ENCODE assay signal across 2 fruit fly cellular contexts in the genomic region with DNA sequence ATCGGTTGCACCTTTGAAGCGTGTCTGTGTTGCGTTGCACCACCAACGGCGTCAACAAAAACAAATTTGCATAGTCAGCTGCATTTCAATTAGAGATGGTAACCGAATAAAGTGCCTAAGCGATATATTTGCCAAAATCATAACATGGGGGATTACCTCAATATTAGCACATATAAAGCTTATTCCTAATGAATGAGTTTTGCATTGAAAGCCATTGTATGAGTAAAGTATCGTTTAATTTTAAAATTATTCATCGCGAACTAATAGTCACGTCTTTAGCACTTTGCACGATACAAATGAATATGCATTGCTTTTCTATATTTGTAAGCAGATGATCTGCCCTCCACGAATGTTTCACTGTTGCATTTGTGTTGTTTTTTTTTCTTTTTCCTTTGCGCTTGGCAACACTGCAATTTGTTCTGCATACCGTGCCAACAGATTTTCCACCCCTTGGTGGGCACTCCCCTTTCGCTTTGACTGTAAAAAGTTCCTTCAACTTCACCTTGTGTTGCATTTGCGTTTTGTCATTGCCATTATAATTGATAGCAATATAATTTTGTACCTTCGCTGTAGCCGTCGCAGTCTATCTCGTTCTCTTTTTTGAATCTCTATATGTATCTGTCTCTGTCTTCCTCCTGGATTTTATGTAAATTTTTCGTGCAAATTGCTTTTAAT.
TF ChIP-seq lines count a peak whose summit lies in the region.

No protein-coding gene starts in this region.

TF ChIP-seq in whole organism, embryonic, 481 proteins besides CTCF, POLR2A, EP300 and RAD21 (continued from another document):
- no peak for TF ChIP-seq ken (GFP tag; IDR thresholded peaks at IDR 0.05; lab: Robert Waterston, UW)
- TF ChIP-seq CG4282 (GFP tag; optimal IDR thresholded peaks at IDR 0.05; lab: Kevin White, UChicago), result no peak
- TF ChIP-seq bcd (GFP tag; optimal IDR thresholded peaks at IDR 0.05; lab: Kevin White, UChicago), result no peak
- no peak for TF ChIP-seq B-H1 (GFP tag; IDR thresholded peaks at IDR 0.05; lab: Robert Waterston, UW)
- no peak for TF ChIP-seq prd (optimal IDR thresholded peaks at IDR 0.05; lab: Kevin White, UChicago)
- no peak for TF ChIP-seq prd (GFP tag; IDR thresholded peaks at IDR 0.05; lab: Robert Waterston, UW)
- no peak for TF ChIP-seq Xbp1 (GFP tag; optimal IDR thresholded peaks at IDR 0.05; lab: Kevin White, UChicago)
- no peak for TF ChIP-seq row (GFP tag; IDR thresholded peaks at IDR 0.05; lab: Robert Waterston, UW)
- TF ChIP-seq HLH4C (GFP tag; IDR thresholded peaks at IDR 0.05; lab: Robert Waterston, UW; ENCODE audit: partially characterized antibody), result no peak
- no peak for TF ChIP-seq psq (GFP tag; optimal IDR thresholded peaks at IDR 0.05; lab: Kevin White, UChicago)
- TF ChIP-seq CG16813 (GFP tag; IDR thresholded peaks at IDR 0.05; lab: Robert Waterston, UW; ENCODE audit: partially characterized antibody), result no peak
- no peak for TF ChIP-seq CG3281 (GFP tag; optimal IDR thresholded peaks at IDR 0.05; lab: Kevin White, UChicago)
- peak; percentile 9 for TF ChIP-seq stwl (tag; optimal IDR thresholded peaks at IDR 0.05; lab: Kevin White, UChicago)
- no peak for TF ChIP-seq sob (GFP tag; IDR thresholded peaks at IDR 0.05; lab: Robert Waterston, UW)
- TF ChIP-seq salm (tag; optimal IDR thresholded peaks at IDR 0.05; lab: Kevin White, UChicago), result no peak
- TF ChIP-seq CG17328 (GFP tag; IDR thresholded peaks at IDR 0.05; lab: Robert Waterston, UW), result no peak
- no peak for TF ChIP-seq CG12219 (GFP tag; optimal IDR thresholded peaks at IDR 0.05; lab: Kevin White, UChicago)
- no peak for TF ChIP-seq CG18764 (GFP tag; optimal IDR thresholded peaks at IDR 0.05; lab: Kevin White, UChicago)
- no peak for TF ChIP-seq CG16815 (GFP tag; optimal IDR thresholded peaks at IDR 0.05; lab: Kevin White, UChicago)
- no peak for TF ChIP-seq trh (GFP tag; optimal IDR thresholded peaks at IDR 0.05; lab: Kevin White, UChicago)
- TF ChIP-seq Drgx (GFP tag; IDR thresholded peaks at IDR 0.05; lab: Robert Waterston, UW), result 0 out of 2 replicates have a peak, but pooled peaks have one; percentile 33
- no peak for TF ChIP-seq tup (GFP tag; optimal IDR thresholded peaks at IDR 0.05; lab: Kevin White, UChicago)
- no peak for TF ChIP-seq CG2116 (GFP tag; optimal IDR thresholded peaks at IDR 0.05; lab: Kevin White, UChicago)
- no peak for TF ChIP-seq cato (GFP tag; optimal IDR thresholded peaks at IDR 0.05; lab: Kevin White, UChicago; ENCODE audit: borderline replicate concordance)
- TF ChIP-seq tx (GFP tag; optimal IDR thresholded peaks at IDR 0.05; lab: Kevin White, UChicago), result no peak
- peak; percentile 11 for TF ChIP-seq BEAF-32 (GFP tag; optimal IDR thresholded peaks at IDR 0.05; lab: Kevin White, UChicago)
- peak in 1 of 2 experiments; percentile 51 for TF ChIP-seq eve (GFP tag; optimal IDR thresholded peaks at IDR 0.05; lab: Kevin White, UChicago)
- no peak for TF ChIP-seq Doc2 (GFP tag; IDR thresholded peaks at IDR 0.05; lab: Robert Waterston, UW)
- TF ChIP-seq HLH3B (GFP tag; IDR thresholded peaks at IDR 0.05; lab: Robert Waterston, UW), result no peak
- TF ChIP-seq wek (GFP tag; optimal IDR thresholded peaks at IDR 0.05; lab: Kevin White, UChicago), result no peak
- no peak for TF ChIP-seq bigmax (GFP tag; optimal IDR thresholded peaks at IDR 0.05; lab: Kevin White, UChicago)
- TF ChIP-seq gsb-n (tag; optimal IDR thresholded peaks at IDR 0.05; lab: Kevin White, UChicago), result peak; percentile 53
- TF ChIP-seq CG3065 (GFP tag; optimal IDR thresholded peaks at IDR 0.05; lab: Kevin White, UChicago), result no peak

TF ChIP-seq in whole organism, prepupa, 60 proteins besides CTCF, POLR2A, EP300 and RAD21 (continued from another document):
- TF ChIP-seq CG6808 (GFP tag; optimal IDR thresholded peaks at IDR 0.05; lab: Kevin White, UChicago), result peak; percentile 54
- TF ChIP-seq CG34406 (GFP tag; optimal IDR thresholded peaks at IDR 0.05; lab: Kevin White, UChicago), result no peak
- no peak for TF ChIP-seq Lpt (GFP tag; optimal IDR thresholded peaks at IDR 0.05; lab: Kevin White, UChicago)
- TF ChIP-seq Smox (GFP tag; optimal IDR thresholded peaks at IDR 0.05; lab: Kevin White, UChicago), result peak; percentile 44
- TF ChIP-seq topi (GFP tag; optimal IDR thresholded peaks at IDR 0.05; lab: Kevin White, UChicago), result peak; percentile 44
- peak; percentile 45 for TF ChIP-seq CG10669 (GFP tag; optimal IDR thresholded peaks at IDR 0.05; lab: Kevin White, UChicago)
- TF ChIP-seq Met (GFP tag; optimal IDR thresholded peaks at IDR 0.05; lab: Kevin White, UChicago), result peak; percentile 51
- TF ChIP-seq CG11762 (GFP tag; optimal IDR thresholded peaks at IDR 0.05; lab: Kevin White, UChicago; ENCODE audit: insufficient read depth), result no peak
- no peak for TF ChIP-seq CG16779 (tag; optimal IDR thresholded peaks at IDR 0.05; lab: Kevin White, UChicago)
- TF ChIP-seq CG1621 (tag; optimal IDR thresholded peaks at IDR 0.05; lab: Kevin White, UChicago), result peak; percentile 37
- TF ChIP-seq eg (GFP tag; IDR thresholded peaks at IDR 0.05; lab: Robert Waterston, UW), result no peak
- TF ChIP-seq CG15336 (GFP tag; IDR thresholded peaks at IDR 0.05; lab: Robert Waterston, UW), result peak; percentile 67
- no peak for TF ChIP-seq CG7368 (GFP tag; optimal IDR thresholded peaks at IDR 0.05; lab: Kevin White, UChicago)
- peak; percentile 50 for TF ChIP-seq CG10631 (GFP tag; optimal IDR thresholded peaks at IDR 0.05; lab: Kevin White, UChicago)
- TF ChIP-seq dsx (GFP tag; optimal IDR thresholded peaks at IDR 0.05; lab: Kevin White, UChicago; ENCODE audit: poor library complexity, severe bottlenecking), result peak; percentile 36
- TF ChIP-seq CG8119 (GFP tag; IDR thresholded peaks at IDR 0.05; lab: Robert Waterston, UW), result peak; percentile 21; the same call in 1 of the 3 replicates
- peak; percentile 50 for TF ChIP-seq Hr4 (GFP tag; optimal IDR thresholded peaks at IDR 0.05; lab: Kevin White, UChicago)
- peak; percentile 62 for TF ChIP-seq Sox102F (GFP tag; optimal IDR thresholded peaks at IDR 0.05; lab: Kevin White, UChicago)
- TF ChIP-seq CG32006 (GFP tag; optimal IDR thresholded peaks at IDR 0.05; lab: Kevin White, UChicago), result peak; percentile 47
- peak; percentile 57 for TF ChIP-seq CG3032 (tag; optimal IDR thresholded peaks at IDR 0.05; lab: Kevin White, UChicago)
- peak; percentile 82 for TF ChIP-seq Eip78C (GFP tag; lab: Kevin White, UChicago)
- no peak for TF ChIP-seq Eip93F (GFP tag; optimal IDR thresholded peaks at IDR 0.05; lab: Kevin White, UChicago)
- no peak for TF ChIP-seq CG6854 (GFP tag; optimal IDR thresholded peaks at IDR 0.05; lab: Kevin White, UChicago)
- TF ChIP-seq cyc (GFP tag; optimal IDR thresholded peaks at IDR 0.05; lab: Kevin White, UChicago), result peak; percentile 35
- no peak for TF ChIP-seq fd85E (GFP tag; optimal IDR thresholded peaks at IDR 0.05; lab: Kevin White, UChicago)
- peak; percentile 55 for TF ChIP-seq OdsH (GFP tag; optimal IDR thresholded peaks at IDR 0.05; lab: Kevin White, UChicago)
- peak; percentile 32 for TF ChIP-seq pdm3 (GFP tag; optimal IDR thresholded peaks at IDR 0.05; lab: Kevin White, UChicago)
- TF ChIP-seq CG6276 (GFP tag; optimal IDR thresholded peaks at IDR 0.05; lab: Kevin White, UChicago), result peak; percentile 16
- no peak for TF ChIP-seq CG11902 (GFP tag; optimal IDR thresholded peaks at IDR 0.05; lab: Kevin White, UChicago)
- peak; percentile 28 for TF ChIP-seq CG31627 (GFP tag; optimal IDR thresholded peaks at IDR 0.05; lab: Kevin White, UChicago)
- TF ChIP-seq fd59A (GFP tag; optimal IDR thresholded peaks at IDR 0.05; lab: Kevin White, UChicago), result peak; percentile 22
- peak; percentile 23 for TF ChIP-seq CG8632 (GFP tag; optimal IDR thresholded peaks at IDR 0.05; lab: Kevin White, UChicago)
- TF ChIP-seq Ets21C (GFP tag; optimal IDR thresholded peaks at IDR 0.05; lab: Kevin White, UChicago), result peak; percentile 4
- TF ChIP-seq CG3919 (GFP tag; optimal IDR thresholded peaks at IDR 0.05; lab: Kevin White, UChicago), result peak; percentile 60
- peak; percentile 63 for TF ChIP-seq Ets96B (tag; optimal IDR thresholded peaks at IDR 0.05; lab: Kevin White, UChicago)
- TF ChIP-seq salr (GFP tag; optimal IDR thresholded peaks at IDR 0.05; lab: Kevin White, UChicago), result peak in 1 of 2 experiments; percentile 41
- TF ChIP-seq esn (GFP tag; optimal IDR thresholded peaks at IDR 0.05; lab: Kevin White, UChicago), result peak; percentile 53
- TF ChIP-seq acj6 (GFP tag; optimal IDR thresholded peaks at IDR 0.05; lab: Kevin White, UChicago), result peak; percentile 46
- TF ChIP-seq Hr38 (GFP tag; optimal IDR thresholded peaks at IDR 0.05; lab: Kevin White, UChicago), result no peak
